Worm (Caenorhabditis elegans): ENCODE results near the gene znf-474.
A peak's percentile ranks its signal among the peaks of the same experiment; 100 is the strongest.

The znf-474 gene

ce11 chrX:12106004-12106403 is 43.7 kb upstream of the znf-474 start (continued):
- TF ChIP-seq unc-98 (GFP tag; IDR thresholded peaks at IDR 0.05), result no peak
- TF ChIP-seq ceh-88 (GFP tag; IDR thresholded peaks at IDR 0.05), result peak; percentile 50; the same call in 1 of the 2 replicates
- TF ChIP-seq nhr-20 (tag; optimal IDR thresholded peaks at IDR 0.05), result peak; percentile 82
- TF ChIP-seq unc-30 (tag; optimal IDR thresholded peaks at IDR 0.05), result no peak
- TF ChIP-seq sox-4 (tag; optimal IDR thresholded peaks at IDR 0.05), result peak; percentile 63
- no peak for TF ChIP-seq skn-1 (tag; optimal IDR thresholded peaks at IDR 0.05)
- TF ChIP-seq jun-1 (tag; optimal IDR thresholded peaks at IDR 0.05), result peak; percentile 75
- TF ChIP-seq vab-15 (tag; optimal IDR thresholded peaks at IDR 0.05), result peak; percentile 71
- no peak for TF ChIP-seq lin-39 (tag; optimal IDR thresholded peaks at IDR 0.05)
- TF ChIP-seq elt-2 (tag; optimal IDR thresholded peaks at IDR 0.05), result peak; percentile 38

- no peak for TF ChIP-seq pax-3 (tag; optimal IDR thresholded peaks at IDR 0.05)
- no peak for TF ChIP-seq unc-98 (GFP tag; IDR thresholded peaks at IDR 0.05)
- TF ChIP-seq snpc-4 (tag; optimal IDR thresholded peaks at IDR 0.05), result no peak
- TF ChIP-seq dsc-1 (tag; optimal IDR thresholded peaks at IDR 0.05), result no peak
- TF ChIP-seq efl-3 (GFP tag; optimal IDR thresholded peaks at IDR 0.05), result no peak
- no peak for TF ChIP-seq jun-1 (tag; optimal IDR thresholded peaks at IDR 0.05)
- TF ChIP-seq vab-15 (tag; optimal IDR thresholded peaks at IDR 0.05), result no peak
- no peak for TF ChIP-seq lin-14 (GFP tag; optimal IDR thresholded peaks at IDR 0.05)
- no peak for TF ChIP-seq fkh-8 (tag; optimal IDR thresholded peaks at IDR 0.05)
- no peak for TF ChIP-seq unc-62 (GFP tag; optimal IDR thresholded peaks at IDR 0.05)
- TF ChIP-seq isw-1 (GFP tag; IDR thresholded peaks at IDR 0.05), result no peak
Observed at ce11 chrX:12108517-12109216, 41.1 kb upstream of the znf-474 start, which contains the start of the genes W03G11.2 and lgc-13. TSS of gene W03G11.2 (minus strand) at chrX:12108617. TSS of gene lgc-13 (plus strand) at chrX:12109166.

ce11 chrX:12111213-12111612 is 38.5 kb upstream of the znf-474 start, which contains the start of gene lgc-14:
TSS of gene lgc-14 (plus strand) at chrX:12111513.
- TF ChIP-seq unc-62 (GFP tag; optimal IDR thresholded peaks at IDR 0.05) (no peak), hlh-4 (tag; optimal IDR thresholded peaks at IDR 0.05) (no peak), blmp-1 (tag; optimal IDR thresholded peaks at IDR 0.05) (no peak), nhr-19 (GFP tag; conservative IDR thresholded peaks at IDR 0.05) (no peak), fos-1 (tag; optimal IDR thresholded peaks at IDR 0.05) (no peak), rnt-1 (tag; optimal IDR thresholded peaks at IDR 0.05) (no peak), nhr-84 (tag; optimal IDR thresholded peaks at IDR 0.05) (no peak), unc-98 (GFP tag; IDR thresholded peaks at IDR 0.05) (no peak), alr-1 (tag; optimal IDR thresholded peaks at IDR 0.05; ENCODE audit: borderline replicate concordance) (no peak), xbp-1 (tag; optimal IDR thresholded peaks at IDR 0.05) (no peak), nhr-11 (tag; optimal IDR thresholded peaks at IDR 0.05) (no peak), mep-1 (tag; optimal IDR thresholded peaks at IDR 0.05) (no peak), ceh-82 (tag; optimal IDR thresholded peaks at IDR 0.05) (no peak), sup-37 (GFP tag; optimal IDR thresholded peaks at IDR 0.05) (no peak), tlp-1 (tag; optimal IDR thresholded peaks at IDR 0.05) (no peak), nhr-77 (tag; optimal IDR thresholded peaks at IDR 0.05) (no peak)

ce11 chrX:12114024-12114423 is 35.7 kb upstream of the znf-474 start, which contains the start of gene lgc-15:
TSS of gene lgc-15 (plus strand) at chrX:12114324.
- no peak for TF ChIP-seq ceh-8 (GFP tag; optimal IDR thresholded peaks at IDR 0.05)
- no peak for TF ChIP-seq tbx-2 (tag; optimal IDR thresholded peaks at IDR 0.05)
- no peak for TF ChIP-seq fkh-8 (tag; optimal IDR thresholded peaks at IDR 0.05)
- no peak for TF ChIP-seq efl-1 (optimal IDR thresholded peaks at IDR 0.05)
- no peak for TF ChIP-seq efl-1 (GFP tag; optimal IDR thresholded peaks at IDR 0.05 in 1 of 2)
- no peak for TF ChIP-seq blmp-1 (tag; optimal IDR thresholded peaks at IDR 0.05)
- no peak for TF ChIP-seq swsn-7 (tag; optimal IDR thresholded peaks at IDR 0.05)
- TF ChIP-seq ama-1 (optimal IDR thresholded peaks at IDR 0.05), result no peak
- TF ChIP-seq lir-3 (tag; optimal IDR thresholded peaks at IDR 0.05; ENCODE audit: poor library complexity), result no peak
- TF ChIP-seq dpl-1 (GFP tag; optimal IDR thresholded peaks at IDR 0.05), result no peak
- TF ChIP-seq lin-15B (tag; optimal IDR thresholded peaks at IDR 0.05), result no peak
- TF ChIP-seq C34B4.2 (tag; optimal IDR thresholded peaks at IDR 0.05), result no peak
- TF ChIP-seq nhr-85 (tag), result no peak
- no peak for TF ChIP-seq lin-35 (GFP tag; optimal IDR thresholded peaks at IDR 0.05)
- no peak for TF ChIP-seq sup-37 (GFP tag; optimal IDR thresholded peaks at IDR 0.05)
- no peak for TF ChIP-seq egl-13 (tag; optimal IDR thresholded peaks at IDR 0.05)
- TF ChIP-seq jun-1 (tag; optimal IDR thresholded peaks at IDR 0.05), result no peak
- TF ChIP-seq F16B12.6 (tag; optimal IDR thresholded peaks at IDR 0.05), result no peak

All from whole organism, L1 larva.